Fruit fly (Drosophila melanogaster) whole organism, embryonic: ENCODE data around the gene vkg.

Experiments used
- Adf1 ChIP-seq: fragments of 200-800 bp; sonication (Bioruptor generic); IDR thresholded peaks from 2 replicates; pipeline ENCODE4 v1.3.6; 2022; ENCODE audit warnings: missing biosample characterization, missing genetic modification characterization
- Aef1 ChIP-seq: fragments of 200-800 bp; sonication (Bioruptor generic); IDR thresholded peaks from 3 replicates; pipeline ENCODE4 v1.3.6; 2022; ENCODE audit warnings: missing biosample characterization, missing genetic modification characterization
- CG10274 ChIP-seq: fragments of 200-800 bp; sonication (Bioruptor generic); optimal IDR thresholded peaks from 3 replicates; lab custom pipeline; 2017; ENCODE audit warnings: missing biosample characterization, mild to moderate bottlenecking, missing genetic modification characterization
- CG10565 ChIP-seq: fragments of 200-800 bp; sonication (Bioruptor generic); optimal IDR thresholded peaks from 3 replicates; lab custom pipeline; 2016; ENCODE audit warnings: missing biosample characterization, mild to moderate bottlenecking, missing genetic modification characterization
- CG11695 ChIP-seq: fragments of 200-800 bp; sonication (Bioruptor generic); IDR thresholded peaks from 3 replicates; pipeline ENCODE4 v1.3.6; 2022; ENCODE audit warnings: missing biosample characterization, missing genetic modification characterization
- CG15601 ChIP-seq: fragments of 200-800 bp; sonication (Bioruptor generic); optimal IDR thresholded peaks from 3 replicates; lab custom pipeline; 2019; ENCODE audit warnings: missing biosample characterization, mild to moderate bottlenecking, missing genetic modification characterization, moderate library complexity
- CG16813 ChIP-seq: fragments of 200-800 bp; sonication (Bioruptor generic); IDR thresholded peaks from 3 replicates; pipeline ENCODE4 v1.3.6; 2022; ENCODE audit warnings: missing biosample characterization, missing genetic modification characterization; ENCODE audit not compliant: partially characterized antibody
- CG17802 ChIP-seq: fragments of 200-800 bp; sonication (Bioruptor generic); optimal IDR thresholded peaks from 2 replicates; lab custom pipeline; 2018; ENCODE audit warnings: missing biosample characterization, mild to moderate bottlenecking, missing genetic modification characterization, moderate library complexity
- CG18619 ChIP-seq: fragments of 200-800 bp; sonication (Bioruptor generic); optimal IDR thresholded peaks from 3 replicates; lab custom pipeline; 2017; ENCODE audit warnings: missing biosample characterization, mild to moderate bottlenecking, missing genetic modification characterization
- CG30403 ChIP-seq: fragments of 200-800 bp; sonication (Bioruptor generic); optimal IDR thresholded peaks from 3 replicates; lab custom pipeline; 2016; ENCODE audit warnings: missing biosample characterization, missing genetic modification characterization
- CG30431 ChIP-seq: fragments of 200-800 bp; sonication (Bioruptor generic); optimal IDR thresholded peaks from 2 replicates; lab custom pipeline; 2017; ENCODE audit warnings: missing biosample characterization, missing genetic modification characterization
- CG31224 ChIP-seq: fragments of 200-800 bp; sonication (Bioruptor generic); IDR thresholded peaks from 2 replicates; pipeline ENCODE4 v1.3.6; 2022; ENCODE audit warnings: missing biosample characterization, missing genetic modification characterization
- CG34224 ChIP-seq: fragments of 200-800 bp; sonication (Bioruptor generic); IDR thresholded peaks from 3 replicates; pipeline ENCODE4 v1.3.6; 2022; ENCODE audit warnings: missing biosample characterization, missing genetic modification characterization; ENCODE audit not compliant: partially characterized antibody
- CG3995 ChIP-seq: fragments of 200-800 bp; sonication (Bioruptor generic); optimal IDR thresholded peaks from 3 replicates; lab custom pipeline; 2016; ENCODE audit warnings: missing biosample characterization, missing genetic modification characterization
- CG4730 ChIP-seq: fragments of 200-800 bp; sonication (Bioruptor generic); IDR thresholded peaks from 2 replicates; pipeline ENCODE4 v1.3.6; 2022; ENCODE audit warnings: missing biosample characterization, missing genetic modification characterization
- CG5180 ChIP-seq: fragments of 200-800 bp; sonication (Bioruptor generic); optimal IDR thresholded peaks from 3 replicates; lab custom pipeline; 2017; ENCODE audit warnings: missing biosample characterization, missing genetic modification characterization, mild to moderate bottlenecking, moderate library complexity, missing genetic modification reagents
- CG6813 ChIP-seq: fragments of 200-800 bp; sonication (Bioruptor generic); optimal IDR thresholded peaks from 2 replicates; lab custom pipeline; 2017; ENCODE audit warnings: missing biosample characterization, missing genetic modification characterization, mild to moderate bottlenecking, moderate library complexity, missing genetic modification reagents
- CG8478 ChIP-seq: fragments of >200 bp; optimal IDR thresholded peaks from 2 replicates; lab custom pipeline; 2018
- CG9215 ChIP-seq: fragments of 200-800 bp; sonication (Bioruptor generic); IDR thresholded peaks from 2 replicates; pipeline ENCODE4 v1.3.6; 2022; ENCODE audit warnings: missing biosample characterization, missing genetic modification characterization
- CoRest ChIP-seq: fragments of 200-800 bp; sonication (Bioruptor generic); optimal IDR thresholded peaks from 3 replicates; lab custom pipeline; 2018; ENCODE audit warnings: missing biosample characterization, mild to moderate bottlenecking, missing genetic modification characterization, moderate library complexity
- Dad ChIP-seq: fragments of 200-800 bp; sonication (Bioruptor generic); optimal IDR thresholded peaks from 3 replicates; lab custom pipeline; 2016; ENCODE audit warnings: missing biosample characterization, missing genetic modification characterization
- Dbx ChIP-seq: fragments of 200-800 bp; sonication (Bioruptor generic); IDR thresholded peaks from 3 replicates; pipeline ENCODE4 v1.3.6; 2022; ENCODE audit warnings: missing biosample characterization, missing genetic modification characterization
- Deaf1 ChIP-seq: fragments of 200-800 bp; optimal IDR thresholded peaks from 3 replicates; lab custom pipeline; 2019; ENCODE audit warnings: missing biosample characterization, mild to moderate bottlenecking, missing genetic modification characterization, moderate library complexity
- Gsc ChIP-seq: fragments of 200-800 bp; sonication (Bioruptor generic); IDR thresholded peaks from 2 replicates; pipeline ENCODE4 v1.3.6; 2022; ENCODE audit warnings: missing biosample characterization, missing genetic modification characterization
- Hr39 ChIP-seq: fragments of >200 bp; optimal IDR thresholded peaks from 2 replicates; lab custom pipeline; 2017
- MBD-R2 ChIP-seq: fragments of 200-800 bp; sonication (Bioruptor generic); IDR thresholded peaks from 2 replicates; pipeline ENCODE4 v1.3.6; 2022; ENCODE audit warnings: missing biosample characterization, missing genetic modification characterization
- NC2α ChIP-seq: fragments of 200-800 bp; sonication (Bioruptor generic); optimal IDR thresholded peaks from 2 replicates; lab custom pipeline; 2016; ENCODE audit warnings: missing biosample characterization, missing genetic modification characterization
- Nf-YB ChIP-seq: fragments of 200-800 bp; sonication (Bioruptor generic); optimal IDR thresholded peaks from 3 replicates; lab custom pipeline; 2019; ENCODE audit warnings: missing biosample characterization, mild to moderate bottlenecking, missing genetic modification characterization, moderate library complexity
- Sox102F ChIP-seq: fragments of 200-800 bp; sonication (Bioruptor generic); optimal IDR thresholded peaks from 2 replicates; lab custom pipeline; 2018; ENCODE audit warnings: missing biosample characterization, mild to moderate bottlenecking, missing genetic modification characterization, moderate library complexity
- Spps ChIP-seq: fragments of 200-800 bp; sonication (Bioruptor generic); optimal IDR thresholded peaks from 2 replicates; lab custom pipeline; 2018; ENCODE audit warnings: missing biosample characterization, mild to moderate bottlenecking, missing genetic modification characterization
- Sry-β ChIP-seq: fragments of 200-800 bp; sonication (Bioruptor generic); optimal IDR thresholded peaks from 2 replicates; lab custom pipeline; 2018; ENCODE audit warnings: missing biosample characterization, mild to moderate bottlenecking, missing genetic modification characterization, moderate library complexity
- ac ChIP-seq: fragments of 200-800 bp; sonication (Bioruptor generic); optimal IDR thresholded peaks from 3 replicates; lab custom pipeline; 2017; ENCODE audit warnings: missing biosample characterization, mild to moderate bottlenecking, missing genetic modification characterization
- bcd ChIP-seq: fragments of 200-800 bp; sonication (Bioruptor generic); optimal IDR thresholded peaks from 2 replicates; lab custom pipeline; 2017; ENCODE audit warnings: missing biosample characterization, mild to moderate bottlenecking, missing genetic modification characterization
- btn ChIP-seq: fragments of 200-800 bp; sonication (Bioruptor generic); optimal IDR thresholded peaks from 2 replicates; lab custom pipeline; 2016; ENCODE audit warnings: missing biosample characterization, missing genetic modification characterization
- cas ChIP-seq: fragments of 200-800 bp; sonication (Bioruptor generic); IDR thresholded peaks from 2 replicates; pipeline ENCODE4 v1.3.6; 2022; ENCODE audit warnings: missing biosample characterization, missing genetic modification characterization
- cg ChIP-seq: fragments of 200-800 bp; sonication (Bioruptor generic); optimal IDR thresholded peaks from 3 replicates; lab custom pipeline; 2019; ENCODE audit warnings: missing biosample characterization, mild to moderate bottlenecking, missing genetic modification characterization, moderate library complexity
- chinmo ChIP-seq: fragments of 200-800 bp; sonication (Bioruptor generic); IDR thresholded peaks from 4 replicates; pipeline ENCODE4 v1.3.6; 2022; ENCODE audit warnings: missing biosample characterization, missing genetic modification characterization; ENCODE audit not compliant: partially characterized antibody
- corto ChIP-seq: fragments of 200-800 bp; sonication (Bioruptor generic); optimal IDR thresholded peaks from 2 replicates; lab custom pipeline; 2016; ENCODE audit warnings: missing biosample characterization, mild to moderate bottlenecking, missing genetic modification characterization, moderate library complexity
- danr ChIP-seq: fragments of 200-800 bp; sonication (Bioruptor generic); IDR thresholded peaks from 2 replicates; pipeline ENCODE4 v1.3.6; 2022; ENCODE audit warnings: missing biosample characterization, missing genetic modification characterization
- dm ChIP-seq: fragments of 200-800 bp; sonication (Bioruptor generic); optimal IDR thresholded peaks from 3 replicates; lab custom pipeline; 2016; ENCODE audit warnings: missing biosample characterization, missing genetic modification characterization
- gce ChIP-seq: fragments of 200-800 bp; sonication (Bioruptor generic); IDR thresholded peaks from 3 replicates; pipeline ENCODE4 v1.3.6; 2022; ENCODE audit warnings: missing biosample characterization, missing genetic modification characterization
- gem ChIP-seq: fragments of 200-800 bp; sonication (Bioruptor generic); optimal IDR thresholded peaks from 2 replicates; lab custom pipeline; 2019; ENCODE audit warnings: missing biosample characterization, mild to moderate bottlenecking, missing genetic modification characterization, moderate library complexity
- her ChIP-seq: fragments of 200-800 bp; sonication (Bioruptor generic); optimal IDR thresholded peaks from 2 replicates; lab custom pipeline; 2016; ENCODE audit warnings: missing biosample characterization, missing genetic modification characterization
- mirr ChIP-seq: fragments of 200-800 bp; sonication (Bioruptor generic); optimal IDR thresholded peaks from 3 replicates; lab custom pipeline; 2018; ENCODE audit warnings: missing biosample characterization, mild to moderate bottlenecking, missing genetic modification characterization
- org-1 ChIP-seq: fragments of 200-800 bp; sonication (Bioruptor generic); optimal IDR thresholded peaks from 2 replicates; lab custom pipeline; 2017; ENCODE audit warnings: missing biosample characterization, missing genetic modification characterization
- pum ChIP-seq: fragments of 200-800 bp; sonication (Bioruptor generic); optimal IDR thresholded peaks from 2 replicates; lab custom pipeline; 2016; ENCODE audit warnings: missing biosample characterization, missing genetic modification characterization
- row ChIP-seq: fragments of 200-800 bp; sonication (Bioruptor generic); IDR thresholded peaks from 3 replicates; pipeline ENCODE4 v1.3.6; 2022; ENCODE audit warnings: missing biosample characterization, missing genetic modification characterization
- sima ChIP-seq: fragments of 200-800 bp; sonication (Bioruptor generic); optimal IDR thresholded peaks from 2 replicates; lab custom pipeline; 2016; ENCODE audit warnings: missing biosample characterization, missing genetic modification characterization
- slbo ChIP-seq: fragments of 200-800 bp; sonication (Bioruptor generic); IDR thresholded peaks from 2 replicates; pipeline ENCODE4 v1.3.6; 2022; ENCODE audit warnings: missing biosample characterization, missing genetic modification characterization
- zen ChIP-seq: fragments of 200-800 bp; sonication (Bioruptor generic); optimal IDR thresholded peaks from 3 replicates; lab custom pipeline; 2018; ENCODE audit warnings: missing biosample characterization, mild to moderate bottlenecking, missing genetic modification characterization, moderate library complexity

The vkg gene

DNA sequence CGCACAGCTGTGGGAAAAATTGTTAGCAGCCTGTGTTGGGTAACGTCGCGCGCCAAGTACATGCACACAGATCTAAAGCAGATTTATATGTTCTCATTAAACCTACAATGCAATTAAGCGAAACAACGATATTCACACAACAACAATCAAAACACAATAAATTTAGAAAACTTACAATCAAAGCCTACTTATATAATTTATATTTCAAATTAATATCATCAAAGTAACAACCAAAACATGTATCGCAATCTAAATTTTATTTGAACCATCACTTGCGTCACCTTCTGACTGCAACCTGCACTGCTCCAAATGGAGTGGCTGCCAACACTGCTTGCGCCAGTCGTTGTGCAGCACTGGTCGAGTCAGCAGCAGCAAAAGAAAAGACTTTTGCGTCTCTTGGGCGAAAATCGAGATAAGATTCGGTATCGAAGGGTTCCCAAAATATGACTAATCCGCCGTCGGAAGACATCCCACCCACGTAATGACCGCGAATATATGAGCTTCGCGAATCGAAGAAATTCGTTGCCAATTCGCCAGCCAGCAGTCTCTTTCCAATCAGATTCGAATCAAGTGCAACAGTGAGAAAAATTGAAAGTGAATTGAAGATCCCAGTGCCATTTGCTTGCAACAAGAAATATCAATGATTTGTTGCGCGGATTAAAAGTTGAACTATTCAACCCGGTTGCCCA lies 46.6 kb downstream of the vkg start, which contains the start of the genes CG8892 and CG34126 (continued):
- peak; percentile 95 for TF ChIP-seq corto (GFP tag; lab: Kevin White, UChicago)
- TF ChIP-seq CG30403 (GFP tag; lab: Kevin White, UChicago) = peak; percentile 100
- TF ChIP-seq danr (GFP tag; lab: Robert Waterston, UW) = peak; percentile 94
- peak; percentile 90 for TF ChIP-seq CG6813 (GFP tag; lab: Kevin White, UChicago)
- TF ChIP-seq ac = peak; percentile 65
- TF ChIP-seq org-1 (GFP tag; lab: Kevin White, UChicago) = peak; percentile 96
- TF ChIP-seq Deaf1 (tag; lab: Kevin White, UChicago) = peak; percentile 81
- peak; percentile 92 for TF ChIP-seq CG10565 (GFP tag; lab: Kevin White, UChicago)
- peak; percentile 90 for TF ChIP-seq dm
- peak; percentile 99 for TF ChIP-seq pum (GFP tag; lab: Kevin White, UChicago)
- peak; percentile 91 for TF ChIP-seq Spps (tag; lab: Kevin White, UChicago)
- peak; percentile 94 for TF ChIP-seq CG15601 (tag; lab: Kevin White, UChicago)
- peak; percentile 80 for TF ChIP-seq Adf1
- TF ChIP-seq MBD-R2 = peak; percentile 97
- TF ChIP-seq CG10274 = peak; percentile 91
- peak; percentile 83 for TF ChIP-seq sima (GFP tag; lab: Kevin White, UChicago)
- peak; percentile 82 for TF ChIP-seq Hr39 (lab: Kevin White, UChicago)
- TF ChIP-seq cas (GFP tag; lab: Robert Waterston, UW) = peak; percentile 90
- TF ChIP-seq Sox102F (GFP tag; lab: Kevin White, UChicago) = peak; percentile 94
- TF ChIP-seq Sry-β = peak; percentile 81
- TF ChIP-seq slbo (GFP tag; lab: Robert Waterston, UW) = peak; percentile 98
- peak; percentile 87; the same call in 2 of the 4 replicates for TF ChIP-seq chinmo (GFP tag; lab: Robert Waterston, UW)
- TF ChIP-seq Aef1 (GFP tag; lab: Robert Waterston, UW) = peak; percentile 97
- peak; percentile 92 for TF ChIP-seq CG31224
- peak; percentile 98 for TF ChIP-seq CG18619 (GFP tag; lab: Kevin White, UChicago)
- TF ChIP-seq btn (GFP tag; lab: Kevin White, UChicago) = peak; percentile 64
- TF ChIP-seq CG8478 = no peak
- TF ChIP-seq Dad (GFP tag; lab: Kevin White, UChicago) = peak; percentile 96
- peak; percentile 83 for TF ChIP-seq CG3995
- no peak for TF ChIP-seq CG34224 (GFP tag; lab: Robert Waterston, UW)
- TF ChIP-seq NC2α (GFP tag; lab: Kevin White, UChicago) = peak; percentile 80
- TF ChIP-seq CG5180 = peak; percentile 86
- TF ChIP-seq CG4730 (GFP tag; lab: Robert Waterston, UW) = peak; percentile 95
- TF ChIP-seq CG16813 (GFP tag; lab: Robert Waterston, UW) = peak; percentile 36; the same call in 2 of the 3 replicates
- peak; percentile 98 for TF ChIP-seq CG30431 (GFP tag; lab: Kevin White, UChicago)
- TF ChIP-seq Dbx = peak; percentile 98
- peak; percentile 95 for TF ChIP-seq mirr (GFP tag; lab: Kevin White, UChicago)
- TF ChIP-seq CoRest (tag; lab: Kevin White, UChicago) = peak; percentile 99
- TF ChIP-seq bcd = peak; percentile 98
- peak; percentile 84 for TF ChIP-seq her (GFP tag; lab: Kevin White, UChicago)
- TF ChIP-seq cg (GFP tag; lab: Kevin White, UChicago) = no peak
- TF ChIP-seq CG9215 (GFP tag; lab: Robert Waterston, UW) = peak; percentile 97
- peak; percentile 98 for TF ChIP-seq row
- peak; percentile 98 for TF ChIP-seq gem (tag; lab: Kevin White, UChicago)
- TF ChIP-seq CG11695 (GFP tag; lab: Robert Waterston, UW) = peak; percentile 94
- peak; percentile 95 for TF ChIP-seq Gsc
- peak; percentile 90 for TF ChIP-seq CG17802 (tag; lab: Kevin White, UChicago)
- peak; percentile 81 for TF ChIP-seq Nf-YB
- TF ChIP-seq zen (tag; lab: Kevin White, UChicago) = peak; percentile 96
- TF ChIP-seq gce = peak; percentile 78; the same call in 2 of the 3 replicates
